Fruit fly (Drosophila melanogaster): ENCODE results near the gene hoka.

hoka gene

dm6 chr3L:4920935-4921334 is 22.2 kb downstream of the hoka start (continued):
- TF ChIP-seq dmrt99B (tag; optimal IDR thresholded peaks at IDR 0.05) (peak; percentile 21), CG11504 (tag; optimal IDR thresholded peaks at IDR 0.05) (peak; percentile 27)

- TF ChIP-seq amos (GFP tag; IDR thresholded peaks at IDR 0.05; ENCODE audit: partially characterized antibody) (no peak), CG13894 (tag; optimal IDR thresholded peaks at IDR 0.05) (peak; percentile 58), Ets65A (GFP tag) (peak; percentile 64)
Measured at dm6 chr3L:4924612-4925011, 25.9 kb downstream of the hoka start.

DNA sequence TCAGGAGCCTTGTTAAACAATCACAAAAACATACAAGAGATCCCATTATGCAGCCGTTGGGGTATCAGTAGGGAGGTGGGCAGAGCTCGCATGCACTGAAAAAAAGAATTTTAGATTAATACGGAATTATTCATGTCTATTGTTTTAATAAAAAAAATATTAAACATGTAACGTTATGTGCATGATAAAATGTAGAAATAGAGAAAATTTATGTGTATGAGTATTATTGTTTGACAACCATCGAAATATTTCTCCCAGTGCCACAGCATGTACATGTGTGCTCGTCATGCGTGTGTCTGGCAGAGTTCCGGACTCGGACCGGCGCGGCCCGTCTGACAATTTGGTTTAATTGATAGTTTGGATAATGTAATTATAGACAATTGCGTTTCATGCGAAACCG is 31.1 kb downstream of the hoka start:
- TF ChIP-seq CG16815 (GFP tag; optimal IDR thresholded peaks at IDR 0.05) (no peak), oc (tag; optimal IDR thresholded peaks at IDR 0.05) (no peak), H2.0 (GFP tag; IDR thresholded peaks at IDR 0.05) (peak; percentile 35; the same call in 1 of the 2 replicates), CG6689 (GFP tag; IDR thresholded peaks at IDR 0.05) (0 out of 2 replicates have a peak, but pooled peaks have one; percentile 12), CG7839 (tag; optimal IDR thresholded peaks at IDR 0.05) (peak; percentile 26), nmo (GFP tag; optimal IDR thresholded peaks at IDR 0.05) (peak; percentile 19), CoRest (tag; optimal IDR thresholded peaks at IDR 0.05) (peak; percentile 25), Gsc (GFP tag; IDR thresholded peaks at IDR 0.05) (no peak), gem (tag; optimal IDR thresholded peaks at IDR 0.05) (peak; percentile 61), pzg (GFP tag; optimal IDR thresholded peaks at IDR 0.05) (no peak), CG9609 (GFP tag; optimal IDR thresholded peaks at IDR 0.05) (no peak), CG11398 (GFP tag; optimal IDR thresholded peaks at IDR 0.05) (no peak), CG2120 (GFP tag; optimal IDR thresholded peaks at IDR 0.05) (peak; percentile 41), CG31441 (GFP tag; IDR thresholded peaks at IDR 0.05) (0 out of 2 replicates have a peak, but pooled peaks have one; percentile 26), grau (tag; optimal IDR thresholded peaks at IDR 0.05) (no peak), CG7786 (GFP tag; optimal IDR thresholded peaks at IDR 0.05) (no peak), Hr51 (GFP tag; optimal IDR thresholded peaks at IDR 0.05) (peak in 1 of 2 experiments; percentile 22), CG32772 (GFP tag; IDR thresholded peaks at IDR 0.05) (no peak), Hmr (GFP tag; optimal IDR thresholded peaks at IDR 0.05) (peak; percentile 19), Rfx (GFP tag; IDR thresholded peaks at IDR 0.05) (0 out of 2 replicates have a peak, but pooled peaks have one; percentile 23), crol (GFP tag; IDR thresholded peaks at IDR 0.05) (no peak), Xbp1 (GFP tag; optimal IDR thresholded peaks at IDR 0.05) (peak; percentile 23), dmrt99B (tag; optimal IDR thresholded peaks at IDR 0.05) (peak; percentile 7), jing (GFP tag; optimal IDR thresholded peaks at IDR 0.05) (no peak), ftz-f1 (GFP tag; optimal IDR thresholded peaks at IDR 0.05) (no peak), row (GFP tag; IDR thresholded peaks at IDR 0.05) (peak; percentile 56; the same call in 2 of the 3 replicates), CG9215 (GFP tag; IDR thresholded peaks at IDR 0.05) (peak; percentile 19; the same call in 1 of the 2 replicates), phol (tag; optimal IDR thresholded peaks at IDR 0.05) (peak; percentile 1), CG30403 (GFP tag; optimal IDR thresholded peaks at IDR 0.05) (peak; percentile 22), Dek (tag; optimal IDR thresholded peaks at IDR 0.05) (no peak), ato (GFP tag; IDR thresholded peaks at IDR 0.05; ENCODE audit: partially characterized antibody) (no peak), Drgx (GFP tag; IDR thresholded peaks at IDR 0.05) (no peak), fd102C (GFP tag; optimal IDR thresholded peaks at IDR 0.05) (no peak), CG11696 (GFP tag; IDR thresholded peaks at IDR 0.05) (no peak), sqz (GFP tag; optimal IDR thresholded peaks at IDR 0.05) (no peak), CG18599 (GFP tag; optimal IDR thresholded peaks at IDR 0.05) (peak; percentile 43), CG12299 (tag; optimal IDR thresholded peaks at IDR 0.05) (no peak), CG11723 (GFP tag; optimal IDR thresholded peaks at IDR 0.05) (no peak), sens (GFP tag) (peak; percentile 68), Tbp (GFP tag; optimal IDR thresholded peaks at IDR 0.05) (no peak), Ets97D (GFP tag; optimal IDR thresholded peaks at IDR 0.05) (no peak), CG10366 (GFP tag; IDR thresholded peaks at IDR 0.05) (peak; percentile 9; the same call in 1 of the 2 replicates), CG11504 (tag; optimal IDR thresholded peaks at IDR 0.05) (peak; percentile 24), CG14710 (tag; optimal IDR thresholded peaks at IDR 0.05) (no peak)
